Worm (Caenorhabditis elegans) whole organism, L4 larva: ENCODE results near the gene tag-342.

Source experiments
- R02D3.7 ChIP-seq: fragments of 150-350 bp; sonication (generic microtip); optimal IDR thresholded peaks from 3 replicates; lab custom pipeline; 2014; ENCODE audit warnings: missing biosample characterization, missing genetic modification characterization
- aly-2 ChIP-seq: sonication (generic microtip); optimal IDR thresholded peaks from 2 replicates; lab custom pipeline; 2018; ENCODE audit warnings: missing biosample characterization, missing genetic modification characterization
- ces-1 ChIP-seq: fragments of 150-350 bp; sonication (generic microtip); optimal IDR thresholded peaks from 4 replicates; lab custom pipeline; 2014; ENCODE audit warnings: missing biosample characterization, missing genetic modification reagents, missing genetic modification characterization
- lin-38 ChIP-seq: fragments of 200-800 bp; sonication (Bioruptor generic); IDR thresholded peaks from 2 replicates; pipeline ENCODE4 v1.3.6; 2022; ENCODE audit warnings: missing genetic modification reagents, missing genetic modification characterization, missing compliant biosample characterization
- nhr-77 ChIP-seq: fragments of 150-350 bp; optimal IDR thresholded peaks from 2 replicates; lab custom pipeline; 2014; ENCODE audit warnings: missing biosample characterization, missing genetic modification characterization
- zag-1 ChIP-seq: fragments of 150-350 bp; optimal IDR thresholded peaks from 2 replicates; lab custom pipeline; 2014; ENCODE audit warnings: missing biosample characterization, missing genetic modification characterization

- TF ChIP-seq aly-2 (tag; lab: Kevin White, UChicago) (no peak), nhr-77 (no peak), lin-38 (GFP tag; lab: Robert Waterston, UW) (no peak), ces-1 (no peak), zag-1 (tag; lab: Kevin White, UChicago) (no peak), R02D3.7 (tag; lab: Kevin White, UChicago) (no peak)
Measured at ce11 chrIII:9488431-9488830, 20.5 kb downstream of the tag-342 start, which contains the start of gene nlp-36.
